Worm (Caenorhabditis elegans) whole organism, midembryonic: ENCODE measurements around the gene col-97.
A peak's percentile ranks its signal among the peaks of the same experiment; 100 is the strongest.

Experiments used
- T22C8.4 ChIP-seq: fragments of 200-800 bp; sonication (Bioruptor generic); IDR thresholded peaks from 2 replicates; pipeline ENCODE4 v1.3.6; 2022; ENCODE audit warnings: missing genetic modification characterization, missing compliant biosample characterization
- cog-1 ChIP-seq: sonication (generic microtip); optimal IDR thresholded peaks from 2 replicates; lab custom pipeline; 2016; ENCODE audit warnings: missing genetic modification characterization, missing compliant biosample characterization
- flt-1 ChIP-seq: fragments of 200-800 bp; sonication (Bioruptor generic); IDR thresholded peaks from 2 replicates; pipeline ENCODE4 v1.3.6; 2022; ENCODE audit warnings: missing genetic modification characterization, missing compliant biosample characterization
- klf-2 ChIP-seq: fragments of 200-800 bp; sonication (Bioruptor generic); conservative IDR thresholded peaks from 2 replicates; pipeline ENCODE4 v1.3.6; 2022; ENCODE audit warnings: missing genetic modification reagents, missing genetic modification characterization, missing compliant biosample characterization
- med-1 ChIP-seq: sonication (generic microtip); optimal IDR thresholded peaks from 2 replicates; lab custom pipeline; 2017; ENCODE audit warnings: missing genetic modification characterization, mild to moderate bottlenecking, missing compliant biosample characterization, antibody characterized with exemption, missing genetic modification reagents; ENCODE audit not compliant: insufficient read depth
- ref-1 ChIP-seq: fragments of 200-800 bp; sonication (Bioruptor generic); conservative IDR thresholded peaks from 2 replicates; pipeline ENCODE4 v1.3.6; 2022; ENCODE audit warnings: missing genetic modification reagents, missing genetic modification characterization, missing compliant biosample characterization
- tab-1 ChIP-seq: fragments of 200-800 bp; sonication (Bioruptor generic); IDR thresholded peaks from 2 replicates; pipeline ENCODE4 v1.3.6; 2022; ENCODE audit warnings: missing genetic modification characterization, missing compliant biosample characterization
- ztf-23 ChIP-seq: fragments of 200-800 bp; sonication (Bioruptor generic); IDR thresholded peaks from 2 replicates; pipeline ENCODE4 v1.3.6; 2022; ENCODE audit warnings: missing genetic modification reagents, missing genetic modification characterization, missing compliant biosample characterization
- ztf-29 ChIP-seq: fragments of 200-800 bp; sonication (Bioruptor generic); IDR thresholded peaks from 2 replicates; pipeline ENCODE4 v1.3.6; 2022; ENCODE audit warnings: missing genetic modification reagents, missing genetic modification characterization, missing compliant biosample characterization

The col-97 gene

DNA sequence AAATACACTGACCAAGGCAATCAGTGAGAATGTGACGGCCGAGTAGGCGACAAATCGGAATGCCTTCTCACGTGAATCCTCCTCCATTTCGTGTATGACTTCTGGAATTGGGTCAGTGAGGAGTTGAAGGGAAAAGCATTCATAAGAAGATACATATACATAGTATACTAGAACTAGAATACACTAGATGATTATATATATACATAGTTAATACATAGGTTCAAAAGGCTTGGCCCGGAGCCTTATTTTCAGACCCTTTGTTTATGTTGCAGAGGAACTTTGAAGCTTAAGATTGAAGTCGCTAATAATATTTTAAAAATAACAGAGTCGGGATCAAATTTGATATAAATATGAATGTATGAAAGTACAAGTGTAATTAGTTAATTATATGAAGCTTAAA is at the start of gene col-97:
Gene col-97 (minus strand): TSS at position 101 of the 400 bp plus-strand sequence.
- no peak for TF ChIP-seq med-1
- no peak for TF ChIP-seq ref-1 (GFP tag; lab: Robert Waterston, UW)

DNA sequence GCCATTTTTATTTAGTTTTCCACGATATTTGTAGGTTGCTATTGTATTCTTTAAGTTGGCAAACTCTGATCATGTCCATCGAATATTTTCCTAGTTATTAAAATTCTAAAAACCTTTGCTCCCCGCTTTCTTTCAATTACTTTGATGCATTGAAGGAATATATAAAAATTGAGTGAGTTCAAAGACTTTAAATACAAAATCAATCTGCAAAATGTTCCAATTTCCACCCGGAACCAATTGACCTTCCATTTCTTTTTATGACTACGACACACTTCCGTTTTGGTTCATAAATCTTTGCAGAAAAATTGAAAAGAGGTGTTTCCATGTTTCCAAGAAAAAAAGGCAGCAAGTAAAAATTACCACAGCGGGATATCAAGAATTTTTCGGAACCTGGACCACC is 46.2 kb upstream of the col-97 start, which contains the start of gene F54F12.2:
Gene F54F12.2 (plus strand): TSS at position 301 of the 400 bp plus-strand sequence.
- TF ChIP-seq klf-2 (GFP tag; lab: Robert Waterston, UW) (no peak), ref-1 (GFP tag; lab: Robert Waterston, UW) (no peak), tab-1 (GFP tag; lab: Robert Waterston, UW) (no peak), ztf-23 (no peak), med-1 (no peak), cog-1 (tag; lab: Kevin White, UChicago) (no peak), T22C8.4 (GFP tag; lab: Robert Waterston, UW) (no peak), flt-1 (no peak), ztf-29 (GFP tag; lab: Robert Waterston, UW) (no peak)

DNA sequence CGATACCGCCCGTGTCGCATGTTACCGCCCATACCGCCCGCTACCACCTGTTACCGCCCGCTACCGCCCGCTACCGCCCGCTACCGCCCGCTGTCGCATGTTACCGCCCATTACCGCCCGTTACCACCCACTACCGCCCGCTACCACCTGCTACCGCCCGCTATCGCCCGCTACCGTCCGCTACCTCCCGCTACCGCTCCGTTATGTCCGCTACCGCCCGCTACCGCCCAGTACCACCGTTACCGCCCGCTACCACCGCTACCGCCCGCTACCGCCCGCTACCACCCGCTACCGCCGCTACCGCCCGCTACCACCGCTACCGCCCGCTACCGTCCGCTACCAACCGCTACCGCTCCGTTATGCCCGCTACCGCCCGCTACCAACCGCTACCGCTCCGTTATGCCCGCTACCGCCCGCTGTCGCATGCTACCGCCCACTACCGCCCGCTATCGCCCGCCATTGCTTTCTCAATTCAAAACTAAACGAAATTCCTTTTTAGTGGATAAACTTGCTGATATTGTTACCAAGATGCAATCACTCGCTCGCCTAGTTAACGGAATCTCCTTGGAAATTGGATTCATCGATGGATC is 39.0 kb upstream of the col-97 start:
- TF ChIP-seq klf-2 (GFP tag; lab: Robert Waterston, UW) (no peak), ztf-23 (0 out of 2 replicates have a peak, but pooled peaks have one; percentile 12), flt-1 (0 out of 2 replicates have a peak, but pooled peaks have one; percentile 5)

DNA sequence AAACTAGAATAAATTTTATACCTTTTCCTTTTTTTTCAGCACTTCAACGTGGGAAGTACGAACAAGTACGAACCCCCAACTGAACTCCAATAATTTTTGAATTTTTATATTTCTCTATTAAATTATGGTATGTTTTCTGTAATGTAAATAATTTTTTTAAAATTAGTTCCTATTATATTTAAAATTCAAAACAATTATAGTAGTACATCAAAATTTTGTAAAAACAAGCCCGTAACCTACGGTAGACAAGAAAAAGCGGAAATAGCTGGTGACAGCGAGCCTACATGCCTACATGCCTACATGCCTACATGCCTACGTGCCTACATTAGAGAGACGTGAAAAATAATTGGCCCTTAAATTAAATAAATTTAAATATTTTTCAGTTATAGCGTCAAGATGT is 38.2 kb upstream of the col-97 start, which contains the start of gene F14F7.5:
Gene F14F7.5 (plus strand): TSS at position 301 of the 400 bp plus-strand sequence.
- TF ChIP-seq T22C8.4 (GFP tag; lab: Robert Waterston, UW): no peak

DNA sequence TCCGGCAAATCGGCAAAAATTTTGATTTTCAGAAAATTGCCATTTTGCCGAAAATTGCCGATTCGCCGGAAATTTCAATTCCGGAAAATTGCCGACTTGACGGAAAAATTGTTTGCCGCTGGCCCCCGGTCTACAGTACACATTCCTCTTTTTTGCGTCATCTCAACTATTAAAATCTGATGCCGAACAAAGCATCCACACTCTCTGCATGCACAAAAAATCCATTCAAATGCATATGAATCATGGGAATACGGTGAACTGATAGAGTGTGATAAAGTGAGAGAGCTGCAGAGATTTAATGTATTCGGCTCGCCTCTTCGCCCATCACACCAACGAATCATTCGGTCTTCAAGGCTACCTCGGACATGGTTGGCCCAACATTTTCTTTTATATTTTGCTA is 37.0 kb upstream of the col-97 start, which contains the start of gene F14F7.7:
Gene F14F7.7 (plus strand): TSS at position 354 of the 400 bp plus-strand sequence.
- TF ChIP-seq klf-2 (GFP tag; lab: Robert Waterston, UW) (no peak), tab-1 (GFP tag; lab: Robert Waterston, UW) (no peak), flt-1 (no peak), ztf-29 (GFP tag; lab: Robert Waterston, UW) (no peak), cog-1 (tag; lab: Kevin White, UChicago) (no peak), ref-1 (GFP tag; lab: Robert Waterston, UW) (no peak), ztf-23 (no peak), med-1 (no peak), T22C8.4 (GFP tag; lab: Robert Waterston, UW) (no peak)

DNA sequence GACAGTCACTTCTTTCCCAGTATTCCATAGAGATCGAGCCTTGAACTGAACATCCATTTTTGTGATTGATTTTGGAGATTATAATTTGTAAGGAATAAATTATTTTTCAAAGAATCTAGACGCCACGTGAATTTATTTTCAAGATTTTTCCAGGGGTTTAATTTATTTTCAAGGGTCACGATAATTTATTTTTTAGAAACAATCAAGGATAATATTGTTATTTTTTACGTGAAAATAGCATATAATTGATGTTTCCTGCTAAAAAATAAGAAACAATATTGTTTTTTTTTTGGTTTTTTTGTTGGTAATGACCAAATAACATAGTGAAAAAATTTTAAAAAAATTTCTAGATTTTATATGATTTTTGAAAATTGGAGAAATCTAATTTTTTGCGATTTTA is 36.1 kb upstream of the col-97 start, which contains the start of gene F14F7.4:
Gene F14F7.4 (minus strand): TSS at position 101 of the 400 bp plus-strand sequence.
- TF ChIP-seq klf-2 (GFP tag; lab: Robert Waterston, UW): no peak
- TF ChIP-seq T22C8.4 (GFP tag; lab: Robert Waterston, UW): no peak
- TF ChIP-seq ref-1 (GFP tag; lab: Robert Waterston, UW): no peak

DNA sequence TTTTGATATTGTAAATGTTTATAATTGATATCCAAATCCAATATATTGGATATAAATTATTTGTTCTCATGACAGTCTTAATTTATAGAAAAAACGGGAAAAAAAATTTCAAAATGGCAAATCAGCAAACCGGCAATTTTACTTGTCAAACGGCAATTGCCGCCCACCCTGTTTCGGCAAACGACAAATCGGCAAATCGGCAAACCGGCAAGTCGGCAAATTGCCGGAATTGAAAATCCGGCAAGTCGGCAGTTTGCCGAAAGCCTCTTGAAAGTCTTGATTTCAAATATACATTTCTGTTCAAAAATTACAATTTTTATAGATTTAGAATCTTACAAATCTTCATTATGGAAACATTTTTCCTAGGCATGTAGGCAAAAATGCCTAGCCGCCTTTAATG is 34.4 kb upstream of the col-97 start:
- no peak for TF ChIP-seq T22C8.4 (GFP tag; lab: Robert Waterston, UW)
- no peak for TF ChIP-seq tab-1 (GFP tag; lab: Robert Waterston, UW)
- no peak for TF ChIP-seq med-1
- TF ChIP-seq klf-2 (GFP tag; lab: Robert Waterston, UW): no peak
- no peak for TF ChIP-seq cog-1 (tag; lab: Kevin White, UChicago)
- no peak for TF ChIP-seq ztf-23
- no peak for TF ChIP-seq ztf-29 (GFP tag; lab: Robert Waterston, UW)
- no peak for TF ChIP-seq ref-1 (GFP tag; lab: Robert Waterston, UW)
- no peak for TF ChIP-seq flt-1

DNA sequence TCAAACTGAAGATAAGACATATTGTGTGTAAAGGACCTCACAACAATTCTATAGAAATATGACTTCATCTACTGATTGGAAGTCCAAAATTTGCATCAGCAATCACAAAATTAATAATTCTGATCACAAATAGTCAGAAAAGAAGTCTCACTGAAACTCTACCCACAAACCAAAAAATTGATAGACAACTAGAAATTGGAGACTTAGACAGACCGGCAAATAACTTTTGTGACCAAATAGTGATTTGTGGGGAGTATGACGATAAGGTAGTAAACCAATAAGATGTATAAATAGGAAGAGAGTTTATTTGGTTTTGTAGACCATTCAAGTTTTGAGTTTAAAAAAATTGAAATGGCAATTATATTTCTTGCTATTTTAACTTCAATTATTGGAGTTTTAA is 30.8 kb upstream of the col-97 start, which contains the start of gene cyp-13A12:
Gene cyp-13A12 (plus strand): TSS at position 267 of the 400 bp plus-strand sequence.
- no peak for TF ChIP-seq ztf-23

DNA sequence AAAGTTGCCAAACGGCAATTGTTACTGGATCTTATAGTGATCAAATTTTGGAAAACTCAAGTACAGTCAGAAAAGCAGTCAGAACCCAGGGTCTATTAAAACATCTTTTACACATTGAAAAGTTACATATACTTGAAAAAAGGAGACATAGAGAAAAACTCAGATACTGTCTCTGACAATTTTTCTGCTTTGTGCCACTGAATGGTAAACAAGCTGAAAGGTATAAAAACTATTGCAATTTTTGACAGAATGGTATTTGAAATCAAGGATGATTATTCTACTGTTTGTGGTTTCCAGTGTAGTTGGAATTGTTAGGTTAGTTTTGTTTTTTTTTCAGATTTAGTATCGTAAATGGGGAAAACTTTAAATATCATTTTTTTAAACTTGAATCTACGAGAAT is 27.2 kb upstream of the col-97 start, which contains the start of gene cyp-13A11:
Gene cyp-13A11 (plus strand): TSS at position 266 of the 400 bp plus-strand sequence.
- TF ChIP-seq tab-1 (GFP tag; lab: Robert Waterston, UW): no peak
- no peak for TF ChIP-seq ztf-29 (GFP tag; lab: Robert Waterston, UW)
- TF ChIP-seq klf-2 (GFP tag; lab: Robert Waterston, UW): no peak
- TF ChIP-seq T22C8.4 (GFP tag; lab: Robert Waterston, UW): no peak
- TF ChIP-seq cog-1 (tag; lab: Kevin White, UChicago): no peak
- TF ChIP-seq flt-1: no peak
- no peak for TF ChIP-seq ref-1 (GFP tag; lab: Robert Waterston, UW)
- no peak for TF ChIP-seq med-1
- no peak for TF ChIP-seq ztf-23

DNA sequence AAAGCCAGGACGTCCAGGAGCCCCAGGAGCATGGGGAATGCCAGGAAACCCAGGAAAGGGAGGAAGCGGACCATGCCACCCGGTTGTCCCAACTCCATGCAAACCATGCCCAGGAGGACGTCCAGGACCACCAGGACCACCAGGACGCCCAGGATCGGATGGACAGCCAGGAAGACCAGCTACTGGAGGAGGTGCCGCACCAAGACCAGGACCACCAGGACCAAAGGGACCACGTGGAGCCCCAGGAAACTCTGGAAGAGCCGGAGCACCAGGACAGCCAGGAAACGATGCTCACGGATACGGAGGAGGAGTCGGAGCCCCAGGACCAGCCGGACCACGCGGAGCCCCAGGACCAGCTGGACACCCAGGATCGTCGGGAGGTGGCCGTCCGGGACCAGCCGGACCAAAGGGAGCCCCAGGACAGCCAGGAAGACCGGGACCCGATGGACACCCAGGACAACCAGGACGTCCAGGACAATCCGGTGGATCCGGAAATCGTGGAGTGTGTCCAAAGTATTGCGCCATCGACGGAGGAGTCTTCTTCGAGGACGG is 26.1 kb upstream of the col-97 start:
- TF ChIP-seq flt-1 (no peak), ref-1 (GFP tag; lab: Robert Waterston, UW) (no peak), ztf-23 (no peak), cog-1 (tag; lab: Kevin White, UChicago) (no peak), ztf-29 (GFP tag; lab: Robert Waterston, UW) (no peak)

DNA sequence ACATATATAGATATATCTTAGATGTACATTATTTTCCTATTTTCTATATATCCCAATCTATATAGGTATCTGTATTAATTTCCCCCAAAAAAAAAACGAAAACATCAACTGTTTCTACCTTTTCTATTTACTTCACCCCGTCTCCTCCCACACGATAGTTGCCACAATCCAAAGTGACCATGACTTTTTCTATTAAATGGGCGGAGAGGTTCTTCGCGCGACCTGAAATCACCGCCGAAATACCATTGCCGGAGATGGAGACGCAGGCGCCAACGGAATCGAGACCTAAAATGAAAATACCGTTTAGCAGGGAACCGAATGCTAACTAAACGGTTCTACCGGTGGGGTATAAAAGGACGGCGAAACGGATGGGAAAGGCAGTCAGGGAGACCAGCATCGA is 25.1 kb upstream of the col-97 start, which contains the start of gene col-98:
Gene col-98 (plus strand): TSS at position 390 of the 400 bp plus-strand sequence.
- TF ChIP-seq flt-1 (no peak), ztf-29 (GFP tag; lab: Robert Waterston, UW) (no peak), cog-1 (tag; lab: Kevin White, UChicago) (no peak), tab-1 (GFP tag; lab: Robert Waterston, UW) (no peak), ztf-23 (no peak), klf-2 (GFP tag; lab: Robert Waterston, UW) (no peak), med-1 (no peak), T22C8.4 (GFP tag; lab: Robert Waterston, UW) (no peak), ref-1 (GFP tag; lab: Robert Waterston, UW) (no peak)
